Fruit fly (Drosophila melanogaster): ENCODE measurements around the gene alpha4GT1.

Gene alpha4GT1

DNA sequence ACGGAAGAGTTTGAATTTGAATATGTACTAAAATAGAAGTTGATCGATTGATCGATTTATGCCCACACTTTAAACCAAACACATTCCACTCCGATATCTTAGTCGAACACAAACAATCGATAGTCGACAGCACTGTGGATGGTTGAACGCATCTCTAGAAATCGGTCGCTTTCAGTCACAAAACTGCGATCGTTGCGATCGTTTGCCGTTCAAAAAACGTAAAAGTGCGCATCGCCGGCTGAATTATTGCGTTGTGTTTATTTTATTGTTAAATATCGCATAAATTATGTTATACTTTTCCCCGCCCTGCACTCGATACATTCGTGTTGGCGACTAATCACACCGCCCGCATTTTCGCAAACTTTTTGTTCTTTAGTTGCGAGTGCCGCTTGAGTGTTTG is 23.8 kb downstream of the alpha4GT1 start, which contains the start of gene Ccdc85 (continued):
- TF ChIP-seq aop (GFP tag; IDR thresholded peaks at IDR 0.05) (no peak), Taf1 (GFP tag; IDR thresholded peaks at IDR 0.05) (no peak), CG30403 (GFP tag; optimal IDR thresholded peaks at IDR 0.05) (no peak), CG13894 (tag; optimal IDR thresholded peaks at IDR 0.05) (no peak), wdn (GFP tag; IDR thresholded peaks at IDR 0.05) (no peak), HLH4C (GFP tag; IDR thresholded peaks at IDR 0.05; ENCODE audit: partially characterized antibody) (peak; percentile 99), CG9727 (GFP tag; optimal IDR thresholded peaks at IDR 0.05) (no peak), CG10565 (GFP tag; optimal IDR thresholded peaks at IDR 0.05) (no peak), Side (GFP tag; optimal IDR thresholded peaks at IDR 0.05) (peak; percentile 19), CG11456 (GFP tag; IDR thresholded peaks at IDR 0.05) (no peak), CG16779 (GFP tag; IDR thresholded peaks at IDR 0.05) (peak; percentile 64; the same call in 1 of the 2 replicates), toy (GFP tag; IDR thresholded peaks at IDR 0.05) (no peak), lola (GFP tag; optimal IDR thresholded peaks at IDR 0.05) (no peak), al (GFP tag; IDR thresholded peaks at IDR 0.05) (no peak), CG10462 (GFP tag; optimal IDR thresholded peaks at IDR 0.05) (no peak), cg (GFP tag; optimal IDR thresholded peaks at IDR 0.05) (no peak), Hr39 (optimal IDR thresholded peaks at IDR 0.05) (no peak), BtbVII (GFP tag; optimal IDR thresholded peaks at IDR 0.05) (peak; percentile 15), CG43689 (GFP tag; IDR thresholded peaks at IDR 0.05) (no peak), fd102C (GFP tag; optimal IDR thresholded peaks at IDR 0.05) (no peak), CG11247 (GFP tag; IDR thresholded peaks at IDR 0.05) (no peak), croc (GFP tag; conservative IDR thresholded peaks at IDR 0.05) (no peak), sug (tag; optimal IDR thresholded peaks at IDR 0.05) (peak; percentile 27), eve (GFP tag; optimal IDR thresholded peaks at IDR 0.05) (no peak), CG2129 (GFP tag; IDR thresholded peaks at IDR 0.05; ENCODE audit: partially characterized antibody) (peak; percentile 57), Mrtf (GFP tag; IDR thresholded peaks at IDR 0.05) (no peak), CG2199 (GFP tag; IDR thresholded peaks at IDR 0.05) (0 out of 3 replicates have a peak, but pooled peaks have one; percentile 10), CG11723 (GFP tag; optimal IDR thresholded peaks at IDR 0.05) (no peak), CG8388 (GFP tag; optimal IDR thresholded peaks at IDR 0.05) (no peak), NfI (GFP tag; optimal IDR thresholded peaks at IDR 0.05) (no peak), Sin3A (optimal IDR thresholded peaks at IDR 0.05) (peak; percentile 30), kni (GFP tag; optimal IDR thresholded peaks at IDR 0.05) (no peak), yki (optimal IDR thresholded peaks at IDR 0.05) (no peak), pnt (GFP tag; optimal IDR thresholded peaks at IDR 0.05) (no peak), ro (GFP tag; IDR thresholded peaks at IDR 0.05) (no peak), CG3281 (GFP tag; optimal IDR thresholded peaks at IDR 0.05) (no peak), bbx (GFP tag; IDR thresholded peaks at IDR 0.05; ENCODE audit: partially characterized antibody) (peak; percentile 99), CG4360 (GFP tag; IDR thresholded peaks at IDR 0.05) (no peak), CG2875 (GFP tag; optimal IDR thresholded peaks at IDR 0.05) (no peak), crol (GFP tag; IDR thresholded peaks at IDR 0.05) (no peak), Tbp (GFP tag; optimal IDR thresholded peaks at IDR 0.05) (no peak), Poxn (GFP tag; IDR thresholded peaks at IDR 0.05) (no peak), bab2 (GFP tag; optimal IDR thresholded peaks at IDR 0.05) (no peak), gem (tag; optimal IDR thresholded peaks at IDR 0.05) (no peak), vfl (GFP tag; optimal IDR thresholded peaks at IDR 0.05) (peak; percentile 23), Bteb2 (GFP tag; optimal IDR thresholded peaks at IDR 0.05) (no peak), run (tag; optimal IDR thresholded peaks at IDR 0.05) (no peak), da (GFP tag; optimal IDR thresholded peaks at IDR 0.05) (no peak), NFAT (GFP tag; IDR thresholded peaks at IDR 0.05) (no peak), ken (GFP tag; IDR thresholded peaks at IDR 0.05) (no peak), gsb (GFP tag; IDR thresholded peaks at IDR 0.05) (no peak), sd (tag; optimal IDR thresholded peaks at IDR 0.05) (peak; percentile 17), CG9437 (GFP tag; optimal IDR thresholded peaks at IDR 0.05) (no peak), CG6654 (GFP tag; optimal IDR thresholded peaks at IDR 0.05) (no peak)

All from whole organism, embryonic.